Fruit fly (Drosophila melanogaster) whole organism, embryonic: Measurements from ENCODE around the gene Acp32CD.

ENCODE experiments used
- Aef1 ChIP-seq: fragments of 200-800 bp; sonication (Bioruptor generic); IDR thresholded peaks from 3 replicates; pipeline ENCODE4 v1.3.6; 2022; ENCODE audit warnings: missing biosample characterization, missing genetic modification characterization
- B-H1 ChIP-seq: fragments of 200-800 bp; sonication (Bioruptor generic); IDR thresholded peaks from 3 replicates; pipeline ENCODE4 v1.3.6; 2022; ENCODE audit warnings: missing biosample characterization, missing genetic modification characterization
- CG10209 ChIP-seq: fragments of 200-800 bp; sonication (Bioruptor generic); optimal IDR thresholded peaks from 3 replicates; lab custom pipeline; 2017; ENCODE audit warnings: missing biosample characterization, mild to moderate bottlenecking, missing genetic modification characterization, missing genetic modification reagents
- CG10431 ChIP-seq: fragments of 200-800 bp; sonication (Bioruptor generic); optimal IDR thresholded peaks from 3 replicates; lab custom pipeline; 2018; ENCODE audit warnings: missing biosample characterization, mild to moderate bottlenecking, missing genetic modification characterization
- CG11085 ChIP-seq: fragments of 200-800 bp; sonication (Bioruptor generic); IDR thresholded peaks from 2 replicates; pipeline ENCODE4 v1.3.6; 2022; ENCODE audit warnings: missing biosample characterization, missing genetic modification characterization
- CG11247 ChIP-seq: fragments of 200-800 bp; sonication (Bioruptor generic); IDR thresholded peaks from 2 replicates; pipeline ENCODE4 v1.3.6; 2022; ENCODE audit warnings: missing biosample characterization, missing genetic modification characterization
- CG12155 ChIP-seq: fragments of 200-800 bp; sonication (Bioruptor generic); optimal IDR thresholded peaks from 3 replicates; lab custom pipeline; 2016; ENCODE audit warnings: missing biosample characterization, missing genetic modification characterization
- CG12219 ChIP-seq: fragments of 200-800 bp; sonication (Bioruptor generic); optimal IDR thresholded peaks from 3 replicates; lab custom pipeline; 2018; ENCODE audit warnings: missing biosample characterization, mild to moderate bottlenecking, missing genetic modification characterization
- CG12659 ChIP-seq: fragments of 200-800 bp; sonication (Bioruptor generic); optimal IDR thresholded peaks from 3 replicates; lab custom pipeline; 2017; ENCODE audit warnings: mild to moderate bottlenecking, missing biosample characterization, missing genetic modification reagents, missing genetic modification characterization
- CG13894 ChIP-seq: fragments of 200-800 bp; sonication (Bioruptor generic); optimal IDR thresholded peaks from 3 replicates; lab custom pipeline; 2018; ENCODE audit warnings: missing biosample characterization, mild to moderate bottlenecking, missing genetic modification characterization, moderate library complexity
- CG1602 ChIP-seq: fragments of 200-800 bp; sonication (Bioruptor generic); optimal IDR thresholded peaks from 3 replicates; lab custom pipeline; 2016; ENCODE audit warnings: missing biosample characterization, missing genetic modification characterization
- CG17186 ChIP-seq: fragments of 200-800 bp; sonication (Bioruptor generic); optimal IDR thresholded peaks from 3 replicates; lab custom pipeline; 2017; ENCODE audit warnings: missing biosample characterization, missing genetic modification reagents, missing genetic modification characterization
- CG17568 ChIP-seq: fragments of 200-800 bp; sonication (Bioruptor generic); optimal IDR thresholded peaks from 2 replicates; lab custom pipeline; 2018; ENCODE audit warnings: missing biosample characterization, mild to moderate bottlenecking, missing genetic modification characterization, moderate library complexity
- CG17612 ChIP-seq: fragments of 200-800 bp; sonication (Bioruptor generic); IDR thresholded peaks from 2 replicates; pipeline ENCODE4 v1.3.6; 2022; ENCODE audit warnings: missing biosample characterization, missing genetic modification characterization
- CG18476 ChIP-seq: fragments of 200-800 bp; sonication (Bioruptor generic); optimal IDR thresholded peaks from 2 replicates; lab custom pipeline; 2016; ENCODE audit warnings: missing biosample characterization, mild to moderate bottlenecking, missing genetic modification characterization
- CG2875 ChIP-seq: fragments of 200-800 bp; sonication (Bioruptor generic); optimal IDR thresholded peaks from 2 replicates; lab custom pipeline; 2017; ENCODE audit warnings: missing biosample characterization, mild to moderate bottlenecking, missing genetic modification characterization, missing genetic modification reagents
- CG30403 ChIP-seq: fragments of 200-800 bp; sonication (Bioruptor generic); optimal IDR thresholded peaks from 3 replicates; lab custom pipeline; 2016; ENCODE audit warnings: missing biosample characterization, missing genetic modification characterization
- CG4707 ChIP-seq: fragments of 200-800 bp; sonication (Bioruptor generic); optimal IDR thresholded peaks from 2 replicates; lab custom pipeline; 2018; ENCODE audit warnings: missing biosample characterization, mild to moderate bottlenecking, missing genetic modification characterization, moderate library complexity
- CG6254 ChIP-seq: fragments of 200-800 bp; sonication (Bioruptor generic); optimal IDR thresholded peaks from 3 replicates; lab custom pipeline; 2017; ENCODE audit warnings: mild to moderate bottlenecking, missing biosample characterization, missing genetic modification reagents, missing genetic modification characterization
- CG6272 ChIP-seq: fragments of 200-800 bp; sonication (Bioruptor generic); IDR thresholded peaks from 2 replicates; pipeline ENCODE4 v1.3.6; 2022; ENCODE audit warnings: missing biosample characterization, missing genetic modification characterization
- CG6689 ChIP-seq: fragments of 200-800 bp; sonication (Bioruptor generic); IDR thresholded peaks from 2 replicates; pipeline ENCODE4 v1.3.6; 2022; ENCODE audit warnings: missing biosample characterization, missing genetic modification characterization
- CG6791 ChIP-seq: fragments of 200-800 bp; sonication (Bioruptor generic); IDR thresholded peaks from 3 replicates; pipeline ENCODE4 v1.3.6; 2022; ENCODE audit warnings: missing biosample characterization, missing genetic modification characterization; ENCODE audit not compliant: partially characterized antibody
- CG7928 ChIP-seq: fragments of 200-800 bp; sonication (Bioruptor generic); optimal IDR thresholded peaks from 2 replicates; lab custom pipeline; 2017; ENCODE audit warnings: missing biosample characterization, mild to moderate bottlenecking, missing genetic modification characterization
- CG7987 ChIP-seq: fragments of 200-800 bp; sonication (Bioruptor generic); optimal IDR thresholded peaks from 2 replicates; lab custom pipeline; 2018; ENCODE audit warnings: missing biosample characterization, mild to moderate bottlenecking, missing genetic modification characterization, moderate library complexity
- CG8290 ChIP-seq, 3 experiments: fragments of 200-800 bp; sonication (Bioruptor generic); optimal IDR thresholded peaks; 2 replicates each; lab custom pipeline; 2016 to 2019; ENCODE audit warnings: missing biosample characterization in 3 of 3, missing genetic modification characterization in 3 of 3, mild to moderate bottlenecking in 2 of 3, moderate library complexity in 1 of 3
- CG8944 ChIP-seq: fragments of 200-800 bp; sonication (Bioruptor generic); optimal IDR thresholded peaks from 3 replicates; lab custom pipeline; 2016; ENCODE audit warnings: missing biosample characterization, missing genetic modification characterization
- Drgx ChIP-seq: fragments of 200-800 bp; sonication (Bioruptor generic); IDR thresholded peaks from 2 replicates; pipeline ENCODE4 v1.3.6; 2022; ENCODE audit warnings: missing biosample characterization, missing genetic modification characterization
- ERR ChIP-seq: fragments of 200-800 bp; sonication (Bioruptor generic); optimal IDR thresholded peaks from 2 replicates; lab custom pipeline; 2016; ENCODE audit warnings: missing biosample characterization, missing genetic modification characterization
- GATAe ChIP-seq: fragments of 200-800 bp; sonication (Bioruptor generic); conservative IDR thresholded peaks from 2 replicates; pipeline ENCODE4 v1.3.6; 2022; ENCODE audit warnings: missing biosample characterization, missing genetic modification characterization
- Lim3 ChIP-seq: fragments of 200-800 bp; sonication (Bioruptor generic); IDR thresholded peaks from 2 replicates; pipeline ENCODE4 v1.3.6; 2022; ENCODE audit warnings: missing biosample characterization, missing genetic modification characterization
- Mad ChIP-seq: fragments of 200-800 bp; sonication (Bioruptor generic); optimal IDR thresholded peaks from 2 replicates; lab custom pipeline; 2016; ENCODE audit warnings: missing biosample characterization, missing genetic modification characterization
- Max ChIP-seq: fragments of 200-800 bp; sonication (Bioruptor generic); optimal IDR thresholded peaks from 2 replicates; lab custom pipeline; 2016; ENCODE audit warnings: missing biosample characterization, mild to moderate bottlenecking, missing genetic modification characterization
- Meics ChIP-seq: fragments of 200-800 bp; sonication (Bioruptor generic); optimal IDR thresholded peaks from 2 replicates; lab custom pipeline; 2017; ENCODE audit warnings: missing biosample characterization, mild to moderate bottlenecking, missing genetic modification characterization
- Nf-YC ChIP-seq: fragments of 200-800 bp; optimal IDR thresholded peaks from 3 replicates; lab custom pipeline; 2019; ENCODE audit warnings: missing biosample characterization, mild to moderate bottlenecking, missing genetic modification characterization, moderate library complexity
- Oli ChIP-seq: fragments of 200-800 bp; sonication (Bioruptor generic); optimal IDR thresholded peaks from 2 replicates; lab custom pipeline; 2018; ENCODE audit warnings: missing biosample characterization, mild to moderate bottlenecking, missing genetic modification characterization, moderate library complexity
- chm ChIP-seq: fragments of 200-800 bp; sonication (Bioruptor generic); IDR thresholded peaks from 2 replicates; pipeline ENCODE4 v1.3.6; 2022; ENCODE audit warnings: missing biosample characterization, missing genetic modification characterization
- disco-r ChIP-seq: fragments of 200-800 bp; sonication (Bioruptor generic); optimal IDR thresholded peaks from 2 replicates; lab custom pipeline; 2016; ENCODE audit warnings: missing biosample characterization, missing genetic modification characterization
- ems ChIP-seq: fragments of 200-800 bp; sonication (Bioruptor generic); optimal IDR thresholded peaks from 3 replicates; lab custom pipeline; 2016; ENCODE audit warnings: missing biosample characterization, missing genetic modification characterization
- eyg ChIP-seq: fragments of 200-800 bp; sonication (Bioruptor generic); optimal IDR thresholded peaks from 3 replicates; lab custom pipeline; 2016; ENCODE audit warnings: missing biosample characterization, missing genetic modification characterization
- her ChIP-seq: fragments of 200-800 bp; sonication (Bioruptor generic); optimal IDR thresholded peaks from 2 replicates; lab custom pipeline; 2016; ENCODE audit warnings: missing biosample characterization, missing genetic modification characterization
- lov ChIP-seq, 2 experiments: fragments of 200-800 bp in 1 of 2; fragments of >200 bp in 1 of 2; sonication (Bioruptor generic) in 1 of 2; IDR thresholded peaks in 1 of 2; optimal IDR thresholded peaks in 1 of 2; 2 replicates in 1 of 2; 3 replicates in 1 of 2; pipeline versions ENCODE4 v1.3.6 to Lab custom; 2017 to 2022; ENCODE audit warnings: missing biosample characterization in 1 of 2, missing genetic modification characterization in 1 of 2
- nom ChIP-seq: fragments of 200-800 bp; sonication (Bioruptor generic); optimal IDR thresholded peaks from 2 replicates; lab custom pipeline; 2017; ENCODE audit warnings: missing biosample characterization, missing genetic modification characterization, mild to moderate bottlenecking, moderate library complexity, missing genetic modification reagents
- phol ChIP-seq: fragments of 200-800 bp; sonication (Bioruptor generic); optimal IDR thresholded peaks from 3 replicates; lab custom pipeline; 2018; ENCODE audit warnings: missing biosample characterization, mild to moderate bottlenecking, missing genetic modification characterization, moderate library complexity
- pita ChIP-seq: fragments of 200-800 bp; sonication (Bioruptor generic); optimal IDR thresholded peaks from 2 replicates; lab custom pipeline; 2017; ENCODE audit warnings: missing biosample characterization, mild to moderate bottlenecking, missing genetic modification characterization
- schlank ChIP-seq: fragments of 200-800 bp; sonication (Bioruptor generic); optimal IDR thresholded peaks from 2 replicates; lab custom pipeline; 2018; ENCODE audit warnings: missing biosample characterization, mild to moderate bottlenecking, missing genetic modification characterization
- sens ChIP-seq: fragments of 200-800 bp; sonication (Bioruptor generic); peaks from one replicate; lab custom pipeline; 2016; ENCODE audit warnings: missing biosample characterization, missing genetic modification characterization
- slp2 ChIP-seq: fragments of 200-800 bp; sonication (Bioruptor generic); optimal IDR thresholded peaks from 2 replicates; lab custom pipeline; 2016; ENCODE audit warnings: missing biosample characterization, missing genetic modification characterization
- usp ChIP-seq: fragments of >200 bp; optimal IDR thresholded peaks from 2 replicates; lab custom pipeline; 2017; ENCODE audit warnings: missing biosample characterization, missing genetic modification characterization

Acp32CD gene

DNA sequence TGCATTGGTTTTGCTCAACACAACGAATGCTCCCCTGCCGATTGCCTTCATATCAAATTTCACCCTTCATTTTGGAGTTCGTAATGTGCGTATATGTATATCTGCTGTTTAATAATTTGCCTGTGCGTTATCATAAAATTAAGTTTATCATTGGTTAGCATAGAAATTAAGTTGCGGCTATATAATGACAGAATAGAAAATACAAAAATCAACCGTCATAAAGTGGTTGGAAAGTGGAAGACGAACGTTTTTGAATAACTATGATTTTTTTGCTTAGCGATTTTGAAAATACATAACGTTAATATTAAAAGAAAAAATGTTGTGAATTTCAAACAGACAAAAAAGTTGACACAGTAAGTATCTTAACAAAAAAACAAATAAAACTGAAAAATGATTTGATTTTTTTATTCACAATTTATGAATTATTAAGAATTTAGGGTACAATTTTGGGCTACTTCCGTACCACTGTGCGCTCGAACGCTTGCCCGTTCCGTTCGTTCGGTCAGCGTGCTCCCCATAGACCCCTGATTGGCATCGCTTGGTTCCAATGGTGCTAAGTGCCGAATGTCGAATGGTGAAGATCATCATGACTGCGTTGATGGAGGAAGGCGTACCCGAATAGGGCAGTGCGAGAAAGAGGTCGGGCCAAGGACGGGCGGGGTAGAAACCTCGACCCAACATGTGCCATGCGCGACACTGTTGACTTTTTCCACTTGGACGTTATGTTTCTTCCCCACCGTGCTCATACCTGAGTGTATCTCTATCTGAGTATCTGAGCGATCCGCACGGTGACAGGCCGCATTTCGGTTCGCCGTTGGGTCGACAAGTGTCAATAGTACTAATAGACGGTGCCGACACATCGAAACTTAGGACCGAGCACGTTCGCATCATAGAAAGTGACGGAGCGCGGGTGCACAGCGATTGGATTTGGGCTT is 22.4 kb downstream of the Acp32CD start (continued):
- TF ChIP-seq eyg (GFP tag; lab: Kevin White, UChicago) (no peak), CG18476 (GFP tag; lab: Kevin White, UChicago) (no peak), CG12659 (GFP tag; lab: Kevin White, UChicago) (peak; percentile 34), chm (GFP tag; lab: Robert Waterston, UW) (peak; percentile 64; the same call in 1 of the 2 replicates), CG12155 (GFP tag; lab: Kevin White, UChicago) (peak; percentile 39), Aef1 (GFP tag; lab: Robert Waterston, UW) (peak; percentile 15; the same call in 1 of the 3 replicates), slp2 (GFP tag; lab: Kevin White, UChicago) (no peak), CG6272 (0 out of 2 replicates have a peak, but pooled peaks have one; percentile 20), B-H1 (GFP tag; lab: Robert Waterston, UW) (no peak; the same call in 2 of the 3 replicates), CG1602 (GFP tag; lab: Kevin White, UChicago) (peak; percentile 70), CG6689 (GFP tag; lab: Robert Waterston, UW) (peak; percentile 52), nom (GFP tag; lab: Kevin White, UChicago) (no peak), CG13894 (tag; lab: Kevin White, UChicago) (no peak), Meics (GFP tag; lab: Kevin White, UChicago) (peak; percentile 52), usp (GFP tag; lab: Kevin White, UChicago) (no peak), Max (GFP tag; lab: Kevin White, UChicago) (no peak), ERR (GFP tag; lab: Kevin White, UChicago) (no peak), CG17568 (peak; percentile 9), CG6254 (GFP tag; lab: Kevin White, UChicago) (peak; percentile 29), CG7928 (GFP tag; lab: Kevin White, UChicago) (no peak), CG8290 (GFP tag; optimal IDR thresholded peaks at IDR 0.05; lab: Kevin White, UChicago) (peak; percentile 14), CG8290 (tag; optimal IDR thresholded peaks at IDR 0.05; lab: Kevin White, UChicago) (peak in 1 of 2 experiments; percentile 16), CG6791 (GFP tag; lab: Robert Waterston, UW) (no peak), Lim3 (no peak), phol (peak; percentile 62), CG7987 (GFP tag; lab: Kevin White, UChicago) (no peak), Drgx (GFP tag; lab: Robert Waterston, UW) (no peak), Mad (GFP tag; lab: Kevin White, UChicago) (peak; percentile 28), schlank (tag; lab: Kevin White, UChicago) (no peak), lov (optimal IDR thresholded peaks at IDR 0.05; lab: Kevin White, UChicago) (no peak), lov (GFP tag; IDR thresholded peaks at IDR 0.05; lab: Robert Waterston, UW) (no peak), CG17612 (GFP tag; lab: Robert Waterston, UW) (no peak), CG11085 (GFP tag; lab: Robert Waterston, UW) (no peak), CG17186 (no peak), CG8944 (GFP tag; lab: Kevin White, UChicago) (peak; percentile 2), CG11247 (GFP tag; lab: Robert Waterston, UW) (peak; percentile 10; the same call in 1 of the 2 replicates), ems (no peak), Oli (peak; percentile 80), CG10209 (GFP tag; lab: Kevin White, UChicago) (peak; percentile 48), GATAe (GFP tag; lab: Robert Waterston, UW) (no peak), her (no peak), CG4707 (no peak), CG30403 (GFP tag; lab: Kevin White, UChicago) (peak; percentile 81), Nf-YC (tag; lab: Kevin White, UChicago) (no peak), pita (GFP tag; lab: Kevin White, UChicago) (no peak), CG2875 (peak; percentile 17), CG12219 (GFP tag; lab: Kevin White, UChicago) (no peak), disco-r (GFP tag; lab: Kevin White, UChicago) (peak; percentile 44), sens (GFP tag; lab: Kevin White, UChicago) (peak; percentile 95), CG10431 (GFP tag; lab: Kevin White, UChicago) (no peak)
